Fruit fly (Drosophila melanogaster) whole organism, adult: Measurements from ENCODE around the gene CCDC53.

ENCODE experiments used
- Clk ChIP-seq: fragments of 200-800 bp; sonication (Bioruptor generic); optimal IDR thresholded peaks from 2 replicates; lab custom pipeline; 2017; ENCODE audit warnings: missing biosample characterization, missing genetic modification characterization
- kay ChIP-seq: fragments of 200-800 bp; sonication (Bioruptor generic); peaks from one replicate; lab custom pipeline; 2016; ENCODE audit warnings: missing biosample characterization, missing genetic modification characterization, borderline replicate concordance

DNA sequence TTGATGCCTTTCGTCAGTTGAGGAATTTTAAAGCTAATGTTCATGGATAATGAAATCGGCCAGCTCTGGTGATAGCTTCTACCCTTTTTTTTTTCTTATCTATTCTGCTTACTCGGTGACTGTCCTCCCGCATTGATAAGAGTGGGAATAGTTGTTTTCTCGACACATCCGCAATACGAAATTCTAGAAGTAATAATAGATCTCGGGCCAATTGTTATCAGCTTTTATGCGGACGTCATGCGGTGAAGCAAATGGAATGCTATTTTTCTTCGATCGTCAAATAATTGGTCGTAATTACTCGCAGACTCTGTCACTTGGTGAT is 46.5 kb downstream of the CCDC53 start:
- TF ChIP-seq kay = peak; percentile 68
- no peak for TF ChIP-seq Clk (GFP tag; lab: Kevin White, UChicago)
